Worm (Caenorhabditis elegans) whole organism, L3 larva: ENCODE data around the gene kxd-1.

Experiments
- ZK546.5 ChIP-seq: sonication (generic microtip); optimal IDR thresholded peaks from 2 replicates; lab custom pipeline; 2017; ENCODE audit warnings: missing biosample characterization, missing genetic modification characterization
- fkh-10 ChIP-seq: sonication (generic microtip); optimal IDR thresholded peaks from 2 replicates; lab custom pipeline; 2017; ENCODE audit warnings: missing biosample characterization, missing genetic modification reagents, missing genetic modification characterization
- lin-39 ChIP-seq: fragments of 150-350 bp; optimal IDR thresholded peaks from 2 replicates; lab custom pipeline; 2018; ENCODE audit warnings: missing biosample characterization, missing genetic modification reagents, missing genetic modification characterization
- nhr-76 ChIP-seq: fragments of 150-350 bp; sonication (generic microtip); optimal IDR thresholded peaks from 5 replicates; lab custom pipeline; 2014; ENCODE audit warnings: missing biosample characterization, missing genetic modification characterization
- pqm-1 ChIP-seq: fragments of 150-350 bp; optimal IDR thresholded peaks from 2 replicates; lab custom pipeline; 2017; ENCODE audit warnings: missing biosample characterization, missing genetic modification characterization, inconsistent platforms
- skn-1 ChIP-seq: fragments of 150-350 bp; optimal IDR thresholded peaks from 2 replicates; lab custom pipeline; 2014; ENCODE audit warnings: missing biosample characterization, missing genetic modification characterization
- tbx-2 ChIP-seq: sonication (generic microtip); optimal IDR thresholded peaks from 2 replicates; lab custom pipeline; 2016; ENCODE audit warnings: mild to moderate bottlenecking, missing genetic modification characterization, missing compliant biosample characterization
- zag-1 ChIP-seq: fragments of 150-350 bp; optimal IDR thresholded peaks from 2 replicates; lab custom pipeline; 2014; ENCODE audit warnings: missing biosample characterization, missing genetic modification characterization
- ztf-11 ChIP-seq: fragments of 150-350 bp; optimal IDR thresholded peaks from 2 replicates; lab custom pipeline; 2014; ENCODE audit warnings: missing biosample characterization, missing genetic modification characterization

ce11 chrV:7187295-7187694 lies 34.0 kb upstream of the kxd-1 start:
- TF ChIP-seq ztf-11 (tag; lab: Kevin White, UChicago) (no peak), pqm-1 (tag; lab: Kevin White, UChicago) (no peak), fkh-10 (GFP tag; lab: Kevin White, UChicago) (no peak), zag-1 (tag; lab: Kevin White, UChicago) (no peak), skn-1 (tag; lab: Kevin White, UChicago) (no peak), nhr-76 (tag; lab: Kevin White, UChicago) (no peak), tbx-2 (no peak), lin-39 (no peak), ZK546.5 (tag; lab: Kevin White, UChicago) (no peak)
